Worm (Caenorhabditis elegans) whole organism, midembryonic: ENCODE measurements around the gene C05D12.7.

Source experiments
- T22C8.4 ChIP-seq: fragments of 200-800 bp; sonication (Bioruptor generic); IDR thresholded peaks from 2 replicates; pipeline ENCODE4 v1.3.6; 2022; ENCODE audit warnings: missing genetic modification characterization, missing compliant biosample characterization
- flt-1 ChIP-seq: fragments of 200-800 bp; sonication (Bioruptor generic); IDR thresholded peaks from 2 replicates; pipeline ENCODE4 v1.3.6; 2022; ENCODE audit warnings: missing genetic modification characterization, missing compliant biosample characterization
- klf-2 ChIP-seq: fragments of 200-800 bp; sonication (Bioruptor generic); conservative IDR thresholded peaks from 2 replicates; pipeline ENCODE4 v1.3.6; 2022; ENCODE audit warnings: missing genetic modification reagents, missing genetic modification characterization, missing compliant biosample characterization
- med-1 ChIP-seq: sonication (generic microtip); optimal IDR thresholded peaks from 2 replicates; lab custom pipeline; 2017; ENCODE audit warnings: missing genetic modification characterization, mild to moderate bottlenecking, missing compliant biosample characterization, antibody characterized with exemption, missing genetic modification reagents; ENCODE audit not compliant: insufficient read depth
- ref-1 ChIP-seq: fragments of 200-800 bp; sonication (Bioruptor generic); conservative IDR thresholded peaks from 2 replicates; pipeline ENCODE4 v1.3.6; 2022; ENCODE audit warnings: missing genetic modification reagents, missing genetic modification characterization, missing compliant biosample characterization
- tab-1 ChIP-seq: fragments of 200-800 bp; sonication (Bioruptor generic); IDR thresholded peaks from 2 replicates; pipeline ENCODE4 v1.3.6; 2022; ENCODE audit warnings: missing genetic modification characterization, missing compliant biosample characterization
- ztf-23 ChIP-seq: fragments of 200-800 bp; sonication (Bioruptor generic); IDR thresholded peaks from 2 replicates; pipeline ENCODE4 v1.3.6; 2022; ENCODE audit warnings: missing genetic modification reagents, missing genetic modification characterization, missing compliant biosample characterization
- ztf-29 ChIP-seq: fragments of 200-800 bp; sonication (Bioruptor generic); IDR thresholded peaks from 2 replicates; pipeline ENCODE4 v1.3.6; 2022; ENCODE audit warnings: missing genetic modification reagents, missing genetic modification characterization, missing compliant biosample characterization

ce11 chrII:11417999-11418398 is 8.1 kb downstream of the C05D12.7 start, which contains the start of gene C05D12.2:
- TF ChIP-seq T22C8.4 (GFP tag; lab: Robert Waterston, UW): no peak
- no peak for TF ChIP-seq med-1 (GFP tag; lab: Kevin White, UChicago)
- no peak for TF ChIP-seq ztf-29 (GFP tag; lab: Robert Waterston, UW)
- no peak for TF ChIP-seq ztf-23
- TF ChIP-seq klf-2 (GFP tag; lab: Robert Waterston, UW): no peak
- no peak for TF ChIP-seq ref-1 (GFP tag; lab: Robert Waterston, UW)
- no peak for TF ChIP-seq flt-1 (GFP tag; lab: Robert Waterston, UW)
- TF ChIP-seq tab-1 (GFP tag; lab: Robert Waterston, UW): no peak
